Worm (Caenorhabditis elegans): ENCODE data around the gene Y38F2AL.12.

Y38F2AL.12 gene

DNA sequence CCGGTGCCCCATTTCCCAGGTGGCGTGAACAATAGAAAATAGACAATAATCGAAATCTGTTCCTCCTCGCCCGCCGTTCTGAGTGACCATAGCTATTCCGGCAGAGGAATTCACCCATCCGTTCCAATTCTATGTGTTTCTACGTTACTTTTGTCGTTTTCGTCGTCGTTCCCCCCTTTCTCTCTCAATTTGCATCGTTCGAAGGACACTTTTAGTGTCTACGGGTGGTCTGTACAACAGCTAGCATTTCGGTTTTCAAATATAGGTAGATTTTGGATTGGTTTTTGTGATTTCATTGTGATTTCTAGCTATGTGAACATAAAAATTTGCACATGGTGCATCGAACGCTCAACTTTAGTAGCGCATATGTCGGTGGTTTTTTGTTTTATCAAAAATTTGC lies 3.6 kb downstream of the Y38F2AL.12 start:
- no peak for TF ChIP-seq unc-62 (GFP tag; optimal IDR thresholded peaks at IDR 0.05)

DNA sequence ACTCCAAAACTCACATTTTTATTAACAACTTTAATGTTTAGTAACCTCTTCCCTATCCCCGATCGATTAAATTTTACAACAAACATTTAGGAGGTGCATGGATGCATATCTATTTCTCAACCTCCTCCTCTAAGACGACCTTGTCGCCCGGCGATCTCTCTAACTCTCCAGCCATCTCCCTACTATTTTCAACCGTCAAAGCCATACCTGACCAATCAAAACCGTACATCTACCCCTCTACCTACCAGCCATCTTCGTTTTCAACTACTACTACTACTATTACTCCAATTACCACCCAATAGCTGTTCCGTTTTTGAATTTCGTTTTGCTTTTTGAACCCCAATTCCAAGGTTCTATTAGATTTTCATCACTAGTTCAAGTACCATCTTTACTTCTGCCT lies 5.2 kb downstream of the Y38F2AL.12 start:
- TF ChIP-seq unc-62 (GFP tag; optimal IDR thresholded peaks at IDR 0.05) = no peak

DNA sequence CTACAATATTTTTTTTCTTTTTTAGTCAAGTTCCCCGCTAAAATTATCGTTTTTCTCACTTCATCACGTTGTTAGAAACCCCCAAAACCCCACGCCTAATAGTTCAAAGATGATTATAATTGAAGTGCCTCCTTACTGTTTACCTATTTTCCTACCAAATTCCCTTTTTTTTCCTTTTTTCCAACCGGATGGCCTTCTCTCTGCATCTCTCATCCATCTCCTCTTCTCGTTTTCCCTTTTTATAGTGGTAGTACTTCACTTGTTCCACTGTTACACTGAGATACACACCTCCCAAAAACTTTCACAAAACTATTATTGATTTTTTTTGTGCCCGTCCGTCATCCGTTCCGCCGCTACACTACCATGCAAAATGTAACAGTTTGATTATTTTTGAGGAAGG lies 6.6 kb downstream of the Y38F2AL.12 start, which contains the start of gene nsy-4:
nsy-4 (plus strand) TSS at position 274 of the 400 bp plus-strand sequence.
- no peak for TF ChIP-seq unc-62 (GFP tag; optimal IDR thresholded peaks at IDR 0.05)

DNA sequence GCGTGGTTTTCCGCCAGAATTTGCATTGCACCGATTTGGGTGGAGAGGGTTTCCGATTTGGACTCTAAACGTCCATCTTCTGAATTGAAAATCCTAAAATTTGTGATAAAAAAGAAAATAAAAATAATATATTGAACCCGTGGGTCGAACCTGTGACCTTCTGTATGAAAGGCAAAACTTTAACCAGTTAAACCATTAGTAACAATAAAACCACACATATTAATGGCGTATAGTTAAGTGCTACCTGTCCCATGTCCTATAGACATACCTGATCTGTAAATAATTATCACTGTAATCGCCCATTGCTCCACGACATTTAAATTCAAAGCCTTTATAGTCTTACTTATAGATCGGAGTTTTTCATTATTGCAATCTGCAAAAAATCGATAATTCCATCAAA lies 10.9 kb downstream of the Y38F2AL.12 start:
- TF ChIP-seq unc-62 (GFP tag; optimal IDR thresholded peaks at IDR 0.05) = no peak

DNA sequence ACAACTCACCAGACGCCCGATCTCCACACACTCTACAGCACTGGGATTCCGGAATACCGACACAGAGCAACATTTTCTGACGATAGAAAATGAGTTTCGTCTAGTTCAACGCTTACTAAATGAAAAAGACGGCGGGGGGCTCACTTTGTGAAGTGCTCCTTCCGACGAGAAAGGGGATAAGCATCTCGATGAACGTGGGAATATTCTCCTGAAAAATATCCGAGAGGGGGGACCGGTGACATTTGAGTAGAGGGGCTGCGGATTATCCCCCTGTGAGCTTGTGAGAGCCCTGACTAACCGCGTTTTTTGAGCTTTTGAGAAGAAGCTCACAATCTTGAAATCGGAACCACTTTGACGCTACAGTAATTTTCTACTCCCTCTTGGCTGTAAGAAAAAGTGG lies 13.2 kb downstream of the Y38F2AL.12 start, which contains the start of gene nhr-236:
nhr-236 (minus strand) TSS at position 101 of the 400 bp plus-strand sequence.
- no peak for TF ChIP-seq unc-62 (GFP tag; optimal IDR thresholded peaks at IDR 0.05)

DNA sequence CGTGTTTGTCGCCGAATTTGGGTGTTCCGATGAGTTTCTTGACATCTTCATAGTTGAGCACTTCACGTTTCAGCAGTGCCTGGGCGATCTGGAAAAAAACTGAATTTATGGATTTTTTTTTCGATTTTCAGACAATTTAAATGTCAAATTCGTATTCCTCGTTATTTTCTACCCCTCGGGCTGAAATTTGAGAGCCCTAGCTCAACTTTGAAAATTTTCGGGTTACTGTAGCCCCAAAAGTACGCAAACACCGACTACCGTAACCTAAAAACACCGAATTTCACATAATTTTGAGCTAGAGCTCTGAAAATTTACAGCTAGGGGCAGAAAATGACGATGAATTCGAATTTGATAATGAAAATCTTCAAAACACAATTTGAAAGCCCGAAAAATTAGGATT lies 17.6 kb downstream of the Y38F2AL.12 start:
- TF ChIP-seq unc-62 (GFP tag; optimal IDR thresholded peaks at IDR 0.05) = no peak

DNA sequence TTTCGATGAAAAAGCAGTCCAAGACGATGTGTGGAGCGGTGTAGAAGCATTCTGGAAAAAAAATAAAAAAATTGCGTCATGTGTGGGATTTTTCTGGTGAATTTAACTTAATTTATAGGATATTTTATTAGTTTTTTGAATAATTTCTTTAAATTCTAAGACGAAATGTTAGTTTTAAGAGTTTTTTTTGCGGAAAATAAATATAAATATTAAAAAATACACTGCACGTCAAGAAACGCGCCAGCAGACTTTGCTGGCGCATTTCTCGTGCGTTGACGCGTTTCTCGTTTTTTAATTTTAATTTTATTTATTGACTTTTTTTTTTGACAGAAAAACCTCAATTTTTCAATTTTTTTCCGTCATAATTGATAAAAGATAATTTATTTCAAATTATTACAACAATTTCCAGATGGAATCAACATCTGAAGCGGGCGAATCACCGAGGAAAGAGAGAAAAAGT lies 32.5 kb downstream of the Y38F2AL.12 start, which contains the start of the genes ppgn-1 and tftc-1:
ppgn-1 (minus strand) TSS at position 51 of the 460 bp plus-strand sequence.
tftc-1 (plus strand) TSS at position 410 of the 460 bp plus-strand sequence.
- no peak for TF ChIP-seq unc-62 (GFP tag; optimal IDR thresholded peaks at IDR 0.05)

Data from whole organism, dauer.